Worm (Caenorhabditis elegans) whole organism, young adult: ENCODE measurements around the gene dsl-3.

Source experiments
- B0336.3 ChIP-seq: fragments of 200-800 bp; sonication (Bioruptor generic); IDR thresholded peaks from 2 replicates; pipeline ENCODE4 v1.3.6; 2022; ENCODE audit warnings: missing genetic modification characterization, missing compliant biosample characterization
- C17E4.6 ChIP-seq: fragments of 200-800 bp; sonication (Bioruptor generic); IDR thresholded peaks from 2 replicates; pipeline ENCODE4 v1.3.6; 2022; ENCODE audit warnings: missing genetic modification reagents, missing genetic modification characterization, missing compliant biosample characterization
- D2030.7 ChIP-seq: fragments of 200-800 bp; sonication (Bioruptor generic); IDR thresholded peaks from 2 replicates; pipeline ENCODE4 v1.3.6; 2022; ENCODE audit warnings: missing genetic modification reagents, missing genetic modification characterization, missing compliant biosample characterization
- F23B12.7 ChIP-seq: sonication (generic microtip); optimal IDR thresholded peaks from 2 replicates; lab custom pipeline; 2017; ENCODE audit warnings: missing genetic modification characterization, mild to moderate bottlenecking, missing compliant biosample characterization, antibody characterized with exemption, moderate library complexity; ENCODE audit not compliant: insufficient read depth
- F37B4.10 ChIP-seq: fragments of 200-800 bp; sonication (Bioruptor generic); IDR thresholded peaks from 2 replicates; pipeline ENCODE4 v1.3.6; 2022; ENCODE audit warnings: missing genetic modification characterization, missing compliant biosample characterization
- F55B11.4 ChIP-seq: sonication (generic microtip); optimal IDR thresholded peaks from 2 replicates; lab custom pipeline; 2016; ENCODE audit warnings: missing compliant biosample characterization, missing genetic modification characterization, borderline replicate concordance; ENCODE audit not compliant: insufficient read depth
- Y56A3A.18 ChIP-seq: fragments of 200-800 bp; sonication (Bioruptor generic); IDR thresholded peaks from 2 replicates; pipeline ENCODE4 v1.3.6; 2022; ENCODE audit warnings: missing genetic modification reagents, missing genetic modification characterization, missing compliant biosample characterization
- Y79H2A.3 ChIP-seq: fragments of 200-800 bp; sonication (Bioruptor generic); conservative IDR thresholded peaks from 2 replicates; pipeline ENCODE4 v1.3.6; 2022; ENCODE audit warnings: missing genetic modification reagents, missing genetic modification characterization, missing compliant biosample characterization
- aptf-3 ChIP-seq: fragments of 200-800 bp; sonication (Bioruptor generic); IDR thresholded peaks from 2 replicates; pipeline ENCODE4 v1.3.6; 2022; ENCODE audit warnings: missing genetic modification characterization, missing compliant biosample characterization
- atf-7 ChIP-seq: sonication (generic microtip); optimal IDR thresholded peaks from 2 replicates; lab custom pipeline; 2017; ENCODE audit warnings: mild to moderate bottlenecking, missing genetic modification characterization, missing compliant biosample characterization
- athp-1 ChIP-seq: sonication (generic microtip); optimal IDR thresholded peaks from 2 replicates; lab custom pipeline; 2017; ENCODE audit warnings: mild to moderate bottlenecking, missing genetic modification characterization, missing compliant biosample characterization
- bed-2 ChIP-seq: fragments of 200-800 bp; sonication (Bioruptor generic); IDR thresholded peaks from 2 replicates; pipeline ENCODE4 v1.3.6; 2022; ENCODE audit warnings: missing genetic modification reagents, missing genetic modification characterization, missing compliant biosample characterization
- ccch-3 ChIP-seq: fragments of 200-800 bp; sonication (Bioruptor generic); optimal IDR thresholded peaks from 2 replicates; lab custom pipeline; 2018; ENCODE audit warnings: mild to moderate bottlenecking, missing genetic modification characterization, missing compliant biosample characterization
- cebp-1 ChIP-seq, 2 experiments: fragments of 200-800 bp in 1 of 2; sonication (Bioruptor generic) in 1 of 2; sonication (generic microtip) in 1 of 2; IDR thresholded peaks in 1 of 2; optimal IDR thresholded peaks in 1 of 2; 2 replicates each; pipeline versions ENCODE4 v1.3.6 to Lab custom; 2017 to 2022; ENCODE audit warnings: missing compliant biosample characterization in 2 of 2, missing genetic modification characterization in 2 of 2, mild to moderate bottlenecking in 1 of 2, missing genetic modification reagents in 1 of 2, moderate library complexity in 1 of 2
- ceh-27 ChIP-seq: fragments of 200-800 bp; sonication (Bioruptor generic); optimal IDR thresholded peaks from 2 replicates; lab custom pipeline; 2018; ENCODE audit warnings: mild to moderate bottlenecking, missing genetic modification characterization, moderate library complexity, missing compliant biosample characterization
- ceh-40 ChIP-seq: fragments of 200-800 bp; sonication (Bioruptor generic); IDR thresholded peaks from 2 replicates; pipeline ENCODE4 v1.3.6; 2022; ENCODE audit warnings: missing genetic modification characterization, missing compliant biosample characterization
- die-1 ChIP-seq: sonication (generic microtip); optimal IDR thresholded peaks from 2 replicates; lab custom pipeline; 2016; ENCODE audit warnings: missing genotype, mild to moderate bottlenecking, missing genetic modification characterization, missing compliant biosample characterization
- efl-1 ChIP-seq: fragments of 150-350 bp; optimal IDR thresholded peaks from 2 replicates; lab custom pipeline; 2014; ENCODE audit warnings: missing biosample characterization, missing genetic modification reagents, missing genetic modification characterization
- egl-44 ChIP-seq: fragments of 200-800 bp; sonication (Bioruptor generic); IDR thresholded peaks from 2 replicates; pipeline ENCODE4 v1.3.6; 2022; ENCODE audit warnings: missing genetic modification reagents, missing genetic modification characterization, missing compliant biosample characterization
- egrh-3 ChIP-seq: fragments of 200-800 bp; sonication (Bioruptor generic); IDR thresholded peaks from 2 replicates; pipeline ENCODE4 v1.3.6; 2022; ENCODE audit warnings: missing genetic modification reagents, missing genetic modification characterization, missing compliant biosample characterization
- ets-4 ChIP-seq: fragments of 200-800 bp; sonication (Bioruptor generic); optimal IDR thresholded peaks from 2 replicates; lab custom pipeline; 2018; ENCODE audit warnings: mild to moderate bottlenecking, missing genetic modification characterization, missing compliant biosample characterization
- gei-17 ChIP-seq: fragments of 200-800 bp; sonication (Bioruptor generic); optimal IDR thresholded peaks from 2 replicates; lab custom pipeline; 2018; ENCODE audit warnings: mild to moderate bottlenecking, missing genetic modification characterization, missing compliant biosample characterization
- hmg-1.2 ChIP-seq: fragments of 200-800 bp; sonication (Bioruptor generic); IDR thresholded peaks from 2 replicates; pipeline ENCODE4 v1.3.6; 2022; ENCODE audit warnings: missing genetic modification reagents, missing genetic modification characterization, missing compliant biosample characterization
- hmg-20 ChIP-seq: fragments of 200-800 bp; sonication (Bioruptor generic); IDR thresholded peaks from 2 replicates; pipeline ENCODE4 v1.3.6; 2022; ENCODE audit warnings: missing genetic modification reagents, missing genetic modification characterization, missing compliant biosample characterization
- lag-1 ChIP-seq: fragments of 200-800 bp; sonication (Bioruptor generic); IDR thresholded peaks from 2 replicates; pipeline ENCODE4 v1.3.6; 2022; ENCODE audit warnings: missing genetic modification reagents, missing genetic modification characterization, missing compliant biosample characterization
- let-607 ChIP-seq, 2 experiments: fragments of 200-800 bp in 1 of 2; sonication (Bioruptor generic) in 1 of 2; sonication (generic microtip) in 1 of 2; optimal IDR thresholded peaks; 2 replicates each; lab custom pipeline; 2016 to 2018; ENCODE audit warnings: mild to moderate bottlenecking in 2 of 2, missing compliant biosample characterization in 2 of 2, missing genetic modification characterization in 2 of 2, moderate library complexity in 2 of 2, missing genotype in 1 of 2
- lin-54 ChIP-seq: fragments of 200-800 bp; sonication (Bioruptor generic); optimal IDR thresholded peaks from 2 replicates; lab custom pipeline; 2018; ENCODE audit warnings: mild to moderate bottlenecking, missing genetic modification characterization, missing compliant biosample characterization
- madf-3 ChIP-seq: fragments of 200-800 bp; sonication (Bioruptor generic); IDR thresholded peaks from 2 replicates; pipeline ENCODE4 v1.3.6; 2022; ENCODE audit warnings: missing genetic modification reagents, missing genetic modification characterization, missing compliant biosample characterization
- madf-8 ChIP-seq: fragments of 200-800 bp; sonication (Bioruptor generic); conservative IDR thresholded peaks from 2 replicates; pipeline ENCODE4 v1.3.6; 2022; ENCODE audit warnings: missing genetic modification reagents, missing genetic modification characterization, missing compliant biosample characterization
- nfya-1 ChIP-seq: sonication (generic microtip); optimal IDR thresholded peaks from 2 replicates; lab custom pipeline; 2017; ENCODE audit warnings: antibody characterized with exemption, missing compliant biosample characterization, missing genetic modification characterization, borderline replicate concordance; ENCODE audit not compliant: insufficient read depth
- nhr-179 ChIP-seq: sonication (generic microtip); optimal IDR thresholded peaks from 2 replicates; lab custom pipeline; 2016; ENCODE audit warnings: mild to moderate bottlenecking, missing genetic modification characterization, missing compliant biosample characterization
- nhr-80 ChIP-seq: sonication (generic microtip); optimal IDR thresholded peaks from 2 replicates; lab custom pipeline; 2016; ENCODE audit warnings: missing genetic modification characterization, missing compliant biosample characterization
- nhr-90 ChIP-seq: sonication (generic microtip); optimal IDR thresholded peaks from 2 replicates; lab custom pipeline; 2016; ENCODE audit warnings: missing genotype, mild to moderate bottlenecking, missing genetic modification characterization, missing compliant biosample characterization
- pbrm-1 ChIP-seq: fragments of 200-800 bp; sonication (Bioruptor generic); IDR thresholded peaks from 2 replicates; pipeline ENCODE4 v1.3.6; 2022; ENCODE audit warnings: missing genetic modification reagents, missing genetic modification characterization, missing compliant biosample characterization
- rcor-1 ChIP-seq: fragments of 200-800 bp; sonication (Bioruptor generic); IDR thresholded peaks from 2 replicates; pipeline ENCODE4 v1.3.6; 2022; ENCODE audit warnings: missing genetic modification reagents, missing genetic modification characterization, missing compliant biosample characterization
- rec-8 ChIP-seq, 2 experiments: sonication (generic microtip); optimal IDR thresholded peaks; 2 replicates each; lab custom pipeline; 2016; ENCODE audit warnings: mild to moderate bottlenecking in 2 of 2, missing genetic modification characterization in 2 of 2, missing genetic modification reagents in 2 of 2, missing genotype in 2 of 2, missing biosample characterization in 1 of 2, missing compliant biosample characterization in 1 of 2, moderate library complexity in 1 of 2
- repo-1 ChIP-seq: sonication (generic microtip); optimal IDR thresholded peaks from 2 replicates; lab custom pipeline; 2017; ENCODE audit warnings: mild to moderate bottlenecking, missing genetic modification characterization, missing compliant biosample characterization
- sea-2 ChIP-seq: fragments of 200-800 bp; sonication (Bioruptor generic); IDR thresholded peaks from 2 replicates; pipeline ENCODE4 v1.3.6; 2022; ENCODE audit warnings: missing genetic modification characterization, missing compliant biosample characterization
- snpc-1.3 ChIP-seq: sonication (generic microtip); optimal IDR thresholded peaks from 2 replicates; lab custom pipeline; 2017; ENCODE audit warnings: missing genetic modification characterization, mild to moderate bottlenecking, missing compliant biosample characterization, antibody characterized with exemption, moderate library complexity, missing genotype, missing genetic modification reagents; ENCODE audit not compliant: insufficient read depth
- snpc-4 ChIP-seq, 5 experiments: fragments of 150-350 bp in 1 of 5; sonication (generic microtip) in 4 of 5; optimal IDR thresholded peaks; 2 replicates each; lab custom pipeline; 2014 to 2018; ENCODE audit warnings: missing genetic modification characterization in 5 of 5, missing biosample characterization in 3 of 5, antibody characterized with exemption in 2 of 5, mild to moderate bottlenecking in 2 of 5, missing compliant biosample characterization in 2 of 5, missing genotype in 2 of 5, moderate library complexity in 2 of 5, missing genetic modification reagents in 1 of 5
- unc-62 ChIP-seq: fragments of 150-350 bp; optimal IDR thresholded peaks from 2 replicates; lab custom pipeline; 2014; ENCODE audit warnings: missing biosample characterization, missing genetic modification reagents, missing genetic modification characterization
- zfh-2 ChIP-seq: fragments of 200-800 bp; sonication (Bioruptor generic); conservative IDR thresholded peaks from 2 replicates; pipeline ENCODE4 v1.3.6; 2022; ENCODE audit warnings: missing genetic modification reagents, missing genetic modification characterization, missing compliant biosample characterization
- ztf-18 ChIP-seq: sonication (generic microtip); optimal IDR thresholded peaks from 2 replicates; lab custom pipeline; 2016; ENCODE audit warnings: missing genotype, mild to moderate bottlenecking, missing genetic modification characterization, missing compliant biosample characterization
- ztf-22 ChIP-seq: fragments of 200-800 bp; sonication (Bioruptor generic); optimal IDR thresholded peaks from 2 replicates; lab custom pipeline; 2018; ENCODE audit warnings: mild to moderate bottlenecking, missing genetic modification characterization, moderate library complexity, missing compliant biosample characterization
- ztf-26 ChIP-seq: sonication (generic microtip); optimal IDR thresholded peaks from 2 replicates; lab custom pipeline; 2017; ENCODE audit warnings: missing genetic modification characterization, missing compliant biosample characterization
- ztf-6 ChIP-seq: fragments of 200-800 bp; sonication (Bioruptor generic); IDR thresholded peaks from 2 replicates; pipeline ENCODE4 v1.3.6; 2022; ENCODE audit warnings: missing genetic modification reagents, missing genetic modification characterization, missing compliant biosample characterization

The dsl-3 gene

DNA sequence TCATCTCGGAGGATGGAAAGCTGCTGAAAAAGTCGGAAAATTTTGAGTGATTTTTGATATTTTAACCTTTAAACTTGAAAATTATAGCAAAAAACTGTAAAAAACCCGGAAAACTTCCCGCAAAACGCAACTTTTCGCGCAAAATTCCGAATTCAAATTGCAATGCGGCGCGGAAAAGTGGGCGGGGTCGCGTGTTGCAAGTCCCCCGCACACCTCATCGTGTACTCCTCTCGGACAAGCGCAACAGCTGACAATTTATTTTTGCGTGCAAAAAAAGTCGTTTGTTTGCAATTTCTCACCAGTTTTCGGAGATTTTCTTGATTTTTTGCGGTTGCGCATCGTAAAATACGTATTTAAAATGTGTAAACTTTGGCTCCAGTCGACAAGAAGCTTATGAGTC is 14.3 kb upstream of the dsl-3 start, which contains the start of gene npp-8 (continued):
- TF ChIP-seq B0336.3 (GFP tag; lab: Robert Waterston, UW) (peak; percentile 95), Y79H2A.3 (GFP tag; lab: Robert Waterston, UW) (no peak), nhr-80 (tag; lab: Kevin White, UChicago) (peak; percentile 50), gei-17 (GFP tag; lab: Kevin White, UChicago) (peak; percentile 34), athp-1 (tag; lab: Kevin White, UChicago) (peak; percentile 92), ccch-3 (GFP tag; lab: Kevin White, UChicago) (no peak), D2030.7 (GFP tag; lab: Robert Waterston, UW) (peak; percentile 91), ceh-27 (GFP tag; lab: Kevin White, UChicago) (peak; percentile 81), Y56A3A.18 (GFP tag; lab: Robert Waterston, UW) (no peak), egl-44 (GFP tag; lab: Robert Waterston, UW) (peak; percentile 59; the same call in 1 of the 2 replicates), hmg-20 (GFP tag; lab: Robert Waterston, UW) (0 out of 2 replicates have a peak, but pooled peaks have one; percentile 45), hmg-1.2 (GFP tag; lab: Robert Waterston, UW) (peak; percentile 70), pbrm-1 (GFP tag; lab: Robert Waterston, UW) (peak; percentile 86), F23B12.7 (tag; lab: Kevin White, UChicago) (peak; percentile 89), ztf-18 (tag; lab: Kevin White, UChicago) (peak; percentile 54), cebp-1 (GFP tag; IDR thresholded peaks at IDR 0.05; lab: Robert Waterston, UW) (peak; percentile 42; the same call in 1 of the 2 replicates), cebp-1 (tag; optimal IDR thresholded peaks at IDR 0.05; lab: Kevin White, UChicago) (peak; percentile 80), unc-62 (GFP tag; lab: Kevin White, UChicago) (no peak), F55B11.4 (tag; lab: Kevin White, UChicago) (no peak), ets-4 (GFP tag; lab: Kevin White, UChicago) (peak; percentile 20), ceh-40 (GFP tag; lab: Robert Waterston, UW) (0 out of 2 replicates have a peak, but pooled peaks have one; percentile 39), rec-8 (tag; optimal IDR thresholded peaks at IDR 0.05; lab: Kevin White, UChicago) (peak; percentile 14 to 56), lin-54 (GFP tag; lab: Kevin White, UChicago) (peak; percentile 96), nhr-90 (tag; lab: Kevin White, UChicago) (peak; percentile 24), let-607 (tag; optimal IDR thresholded peaks at IDR 0.05; lab: Kevin White, UChicago) (peak in 1 of 2 experiments; percentile 58), egrh-3 (peak; percentile 65), nhr-179 (tag; lab: Kevin White, UChicago) (no peak), ztf-26 (tag; lab: Kevin White, UChicago) (peak; percentile 80), atf-7 (peak; percentile 33), madf-8 (peak; percentile 77), nfya-1 (tag; lab: Kevin White, UChicago) (no peak), rcor-1 (GFP tag; lab: Robert Waterston, UW) (peak; percentile 80), efl-1 (GFP tag; lab: Kevin White, UChicago) (peak; percentile 93), snpc-1.3 (peak; percentile 83), F37B4.10 (GFP tag; lab: Robert Waterston, UW) (no peak), zfh-2 (peak; percentile 83), repo-1 (peak; percentile 73), die-1 (tag; lab: Kevin White, UChicago) (peak; percentile 19), lag-1 (no peak), aptf-3 (GFP tag; lab: Robert Waterston, UW) (0 out of 2 replicates have a peak, but pooled peaks have one; percentile 31), C17E4.6 (GFP tag; lab: Robert Waterston, UW) (peak; percentile 78), ztf-22 (GFP tag; lab: Kevin White, UChicago) (no peak), bed-2 (peak; percentile 83), sea-2 (no peak), snpc-4 (GFP tag; optimal IDR thresholded peaks at IDR 0.05; lab: Kevin White, UChicago) (peak; percentile 46), snpc-4 (tag; optimal IDR thresholded peaks at IDR 0.05; lab: Kevin White, UChicago) (peak; percentile 50 to 66 (median 59)), ztf-6 (GFP tag; lab: Robert Waterston, UW) (no peak), madf-3 (GFP tag; lab: Robert Waterston, UW) (peak; percentile 75; the same call in 1 of the 2 replicates)
